Fruit fly (Drosophila melanogaster): ENCODE results near the gene lectin-22C.

The lectin-22C gene

DNA sequence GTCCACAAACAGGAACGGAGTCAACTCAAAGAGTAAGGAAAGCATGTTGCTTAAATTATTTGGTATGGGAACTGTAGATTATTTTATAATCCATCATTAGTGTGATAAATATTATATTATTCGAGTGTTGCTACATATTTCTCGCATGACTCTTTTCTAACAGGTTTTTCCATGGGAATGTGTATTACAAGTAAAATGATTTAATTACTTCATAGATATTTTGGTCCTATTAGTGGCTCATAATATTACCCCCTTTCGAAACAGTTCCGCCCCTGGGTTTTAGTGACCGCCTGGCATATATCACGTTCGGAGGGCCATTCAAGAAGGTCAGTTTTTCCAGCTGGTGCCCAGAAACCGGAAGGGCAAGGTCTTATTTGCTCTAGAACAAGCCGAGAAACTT lies 5.0 kb downstream of the lectin-22C start (continued):
- TF ChIP-seq CG11504 (tag; optimal IDR thresholded peaks at IDR 0.05) (peak; percentile 51), Nf-YC (tag; optimal IDR thresholded peaks at IDR 0.05) (no peak), row (GFP tag; IDR thresholded peaks at IDR 0.05) (peak; percentile 48; the same call in 2 of the 3 replicates), CG3838 (GFP tag; optimal IDR thresholded peaks at IDR 0.05) (no peak), Ets65A (GFP tag) (peak; percentile 91), CG2712 (tag; optimal IDR thresholded peaks at IDR 0.05) (peak; percentile 61), run (tag; optimal IDR thresholded peaks at IDR 0.05) (no peak), lov (optimal IDR thresholded peaks at IDR 0.05) (no peak), lov (GFP tag; IDR thresholded peaks at IDR 0.05) (no peak), pnt (GFP tag; optimal IDR thresholded peaks at IDR 0.05) (no peak), otp (GFP tag; IDR thresholded peaks at IDR 0.05) (0 out of 3 replicates have a peak, but pooled peaks have one; percentile 38), Rfx (GFP tag; IDR thresholded peaks at IDR 0.05) (peak; percentile 46; the same call in 1 of the 2 replicates), Trl (optimal IDR thresholded peaks at IDR 0.05) (no peak), Trl (GFP tag; optimal IDR thresholded peaks at IDR 0.05) (no peak), CG7839 (tag; optimal IDR thresholded peaks at IDR 0.05) (peak; percentile 36), Sox102F (GFP tag; optimal IDR thresholded peaks at IDR 0.05) (peak; percentile 5), CG9609 (GFP tag; optimal IDR thresholded peaks at IDR 0.05) (no peak), Dll (GFP tag; IDR thresholded peaks at IDR 0.05; ENCODE audit: partially characterized antibody) (no peak), twi (tag; optimal IDR thresholded peaks at IDR 0.05) (peak; percentile 3), Atf3 (GFP tag; optimal IDR thresholded peaks at IDR 0.05) (no peak), CG10209 (GFP tag; optimal IDR thresholded peaks at IDR 0.05) (peak; percentile 3), Gug (GFP tag; IDR thresholded peaks at IDR 0.05) (peak; percentile 28; the same call in 1 of the 4 replicates), tap (tag; optimal IDR thresholded peaks at IDR 0.05) (no peak), org-1 (GFP tag; optimal IDR thresholded peaks at IDR 0.05) (no peak), zen (tag; optimal IDR thresholded peaks at IDR 0.05) (peak; percentile 16), fd64A (GFP tag; optimal IDR thresholded peaks at IDR 0.05) (no peak), CHES-1-like (GFP tag; optimal IDR thresholded peaks at IDR 0.05) (no peak), CG17829 (tag; optimal IDR thresholded peaks at IDR 0.05) (peak; percentile 21), CG32772 (GFP tag; IDR thresholded peaks at IDR 0.05) (no peak), CG1233 (GFP tag; optimal IDR thresholded peaks at IDR 0.05) (peak; percentile 22), Meics (GFP tag; optimal IDR thresholded peaks at IDR 0.05) (no peak), gfzf (GFP tag; optimal IDR thresholded peaks at IDR 0.05) (no peak), ap (GFP tag; IDR thresholded peaks at IDR 0.05) (no peak), CG18764 (GFP tag; optimal IDR thresholded peaks at IDR 0.05) (no peak), Eip74EF (GFP tag; optimal IDR thresholded peaks at IDR 0.05) (no peak), slbo (GFP tag; IDR thresholded peaks at IDR 0.05) (no peak), amos (GFP tag; IDR thresholded peaks at IDR 0.05; ENCODE audit: partially characterized antibody) (no peak; the same call in 1 of the 2 replicates), Ptx1 (GFP tag; IDR thresholded peaks at IDR 0.05) (0 out of 2 replicates have a peak, but pooled peaks have one; percentile 23), zf30C (GFP tag; optimal IDR thresholded peaks at IDR 0.05) (no peak), CG1603 (tag; optimal IDR thresholded peaks at IDR 0.05) (no peak), Hand (GFP tag; optimal IDR thresholded peaks at IDR 0.05) (no peak), prd (optimal IDR thresholded peaks at IDR 0.05) (no peak), prd (GFP tag; IDR thresholded peaks at IDR 0.05) (peak; percentile 47; the same call in 1 of the 3 replicates), Hsf (GFP tag; optimal IDR thresholded peaks at IDR 0.05) (peak; percentile 9), CG9797 (GFP tag; optimal IDR thresholded peaks at IDR 0.05) (no peak), CG7963 (GFP tag; IDR thresholded peaks at IDR 0.05; ENCODE audit: partially characterized antibody) (no peak), nom (GFP tag; optimal IDR thresholded peaks at IDR 0.05) (no peak), Dfd (GFP tag; optimal IDR thresholded peaks at IDR 0.05) (no peak), CG4820 (GFP tag; optimal IDR thresholded peaks at IDR 0.05) (peak; percentile 18), knrl (GFP tag; IDR thresholded peaks at IDR 0.05; ENCODE audit: partially characterized antibody) (no peak), ind (GFP tag; optimal IDR thresholded peaks at IDR 0.05) (peak; percentile 9), abd-A (tag; optimal IDR thresholded peaks at IDR 0.05) (no peak)
